Worm (Caenorhabditis elegans): ENCODE measurements around the gene K02A6.2.

K02A6.2 gene

ce11 chrX:8252293-8252692 is 27.5 kb upstream of the K02A6.2 start, which contains the start of gene M60.6:
Gene M60.6, minus strand, starts transcription at chrX:8252458.
- TF ChIP-seq elt-3 (tag; optimal IDR thresholded peaks at IDR 0.05) (no peak), ceh-39 (tag; optimal IDR thresholded peaks at IDR 0.05) (no peak), cnd-1 (tag; optimal IDR thresholded peaks at IDR 0.05) (no peak), nhr-237 (tag; optimal IDR thresholded peaks at IDR 0.05) (no peak), mep-1 (tag; optimal IDR thresholded peaks at IDR 0.05) (no peak), unc-120 (tag; optimal IDR thresholded peaks at IDR 0.05; ENCODE audit: poor library complexity, severe bottlenecking) (no peak), nhr-28 (tag; optimal IDR thresholded peaks at IDR 0.05) (no peak), sem-2 (GFP tag; optimal IDR thresholded peaks at IDR 0.05) (no peak), lin-13 (tag; optimal IDR thresholded peaks at IDR 0.05) (no peak), ces-1 (GFP tag; optimal IDR thresholded peaks at IDR 0.05) (peak; percentile 57), ham-2 (GFP tag; optimal IDR thresholded peaks at IDR 0.05) (peak; percentile 49)

- TF ChIP-seq drap-1 (GFP tag; optimal IDR thresholded peaks at IDR 0.05) (no peak), lsy-2 (tag; optimal IDR thresholded peaks at IDR 0.05) (no peak), hlh-1 (tag; optimal IDR thresholded peaks at IDR 0.05) (no peak), ceh-39 (tag; optimal IDR thresholded peaks at IDR 0.05) (no peak), mep-1 (tag; optimal IDR thresholded peaks at IDR 0.05) (no peak), nhr-12 (tag; optimal IDR thresholded peaks at IDR 0.05) (no peak), sem-2 (GFP tag; optimal IDR thresholded peaks at IDR 0.05) (no peak)
Measured at ce11 chrX:8247088-8247487, 22.3 kb upstream of the K02A6.2 start.

- no peak for TF ChIP-seq M03D4.4 (tag; optimal IDR thresholded peaks at IDR 0.05)
- no peak for TF ChIP-seq pha-4 (tag; optimal IDR thresholded peaks at IDR 0.05)
- TF ChIP-seq bed-3 (GFP tag; optimal IDR thresholded peaks at IDR 0.05) = no peak
- TF ChIP-seq unc-39 (tag; optimal IDR thresholded peaks at IDR 0.05) = no peak
- no peak for TF ChIP-seq cnd-1 (tag; optimal IDR thresholded peaks at IDR 0.05)
- TF ChIP-seq hlh-1 (tag; optimal IDR thresholded peaks at IDR 0.05) = no peak
- TF ChIP-seq ceh-83 (GFP tag; optimal IDR thresholded peaks at IDR 0.05) = no peak
- TF ChIP-seq lsy-2 (tag; optimal IDR thresholded peaks at IDR 0.05) = no peak
- TF ChIP-seq tbx-8 (GFP tag; optimal IDR thresholded peaks at IDR 0.05) = no peak
- TF ChIP-seq nhr-12 (tag; optimal IDR thresholded peaks at IDR 0.05) = no peak
- TF ChIP-seq elt-3 (tag; optimal IDR thresholded peaks at IDR 0.05) = no peak
- no peak for TF ChIP-seq unc-120 (tag; optimal IDR thresholded peaks at IDR 0.05; ENCODE audit: poor library complexity, severe bottlenecking)
- no peak for TF ChIP-seq lin-13 (tag; optimal IDR thresholded peaks at IDR 0.05)
- TF ChIP-seq mep-1 (tag; optimal IDR thresholded peaks at IDR 0.05) = no peak
- no peak for TF ChIP-seq nhr-2 (tag; optimal IDR thresholded peaks at IDR 0.05)
- TF ChIP-seq zip-8 (tag; optimal IDR thresholded peaks at IDR 0.05) = no peak
- no peak for TF ChIP-seq ceh-43 (GFP tag; optimal IDR thresholded peaks at IDR 0.05)
- TF ChIP-seq ces-1 (GFP tag; optimal IDR thresholded peaks at IDR 0.05) = no peak
Measured at ce11 chrX:8246126-8246525, 21.3 kb upstream of the K02A6.2 start, which contains the start of gene kqt-2. Gene kqt-2, minus strand, starts transcription at chrX:8246369.

- TF ChIP-seq ces-1 (GFP tag; optimal IDR thresholded peaks at IDR 0.05) (no peak), flh-1 (GFP tag; optimal IDR thresholded peaks at IDR 0.05) (no peak), ztf-11 (tag; optimal IDR thresholded peaks at IDR 0.05) (no peak), mls-2 (tag; optimal IDR thresholded peaks at IDR 0.05) (no peak)
Measured at ce11 chrX:8243116-8243515, 18.3 kb upstream of the K02A6.2 start.

ce11 chrX:8241906-8242305 is 17.1 kb upstream of the K02A6.2 start, which contains the start of gene endu-2:
Gene endu-2, plus strand, starts transcription at chrX:8242301.
- TF ChIP-seq lin-32 (GFP tag; optimal IDR thresholded peaks at IDR 0.05) (no peak), ham-2 (GFP tag; optimal IDR thresholded peaks at IDR 0.05) (no peak), drap-1 (GFP tag; optimal IDR thresholded peaks at IDR 0.05) (no peak), nhr-237 (tag; optimal IDR thresholded peaks at IDR 0.05) (no peak), flh-1 (GFP tag; optimal IDR thresholded peaks at IDR 0.05) (no peak), mls-2 (tag; optimal IDR thresholded peaks at IDR 0.05) (no peak), lsy-2 (tag; optimal IDR thresholded peaks at IDR 0.05) (no peak), mep-1 (tag; optimal IDR thresholded peaks at IDR 0.05) (no peak), blmp-1 (tag; optimal IDR thresholded peaks at IDR 0.05) (no peak)

- TF ChIP-seq lsy-2 (tag; optimal IDR thresholded peaks at IDR 0.05) (no peak), nhr-2 (tag; optimal IDR thresholded peaks at IDR 0.05) (no peak), ces-1 (GFP tag; optimal IDR thresholded peaks at IDR 0.05) (no peak), unc-62 (GFP tag; optimal IDR thresholded peaks at IDR 0.05) (no peak), cnd-1 (tag; optimal IDR thresholded peaks at IDR 0.05) (no peak), bed-3 (GFP tag; optimal IDR thresholded peaks at IDR 0.05) (no peak), mep-1 (tag; optimal IDR thresholded peaks at IDR 0.05) (no peak)
Measured at ce11 chrX:8238639-8239055, 13.8 kb upstream of the K02A6.2 start.

Measured in whole organism, mixed stage, embryonic.